Fruit fly (Drosophila melanogaster): ENCODE measurements around the gene CG7557.

DNA sequence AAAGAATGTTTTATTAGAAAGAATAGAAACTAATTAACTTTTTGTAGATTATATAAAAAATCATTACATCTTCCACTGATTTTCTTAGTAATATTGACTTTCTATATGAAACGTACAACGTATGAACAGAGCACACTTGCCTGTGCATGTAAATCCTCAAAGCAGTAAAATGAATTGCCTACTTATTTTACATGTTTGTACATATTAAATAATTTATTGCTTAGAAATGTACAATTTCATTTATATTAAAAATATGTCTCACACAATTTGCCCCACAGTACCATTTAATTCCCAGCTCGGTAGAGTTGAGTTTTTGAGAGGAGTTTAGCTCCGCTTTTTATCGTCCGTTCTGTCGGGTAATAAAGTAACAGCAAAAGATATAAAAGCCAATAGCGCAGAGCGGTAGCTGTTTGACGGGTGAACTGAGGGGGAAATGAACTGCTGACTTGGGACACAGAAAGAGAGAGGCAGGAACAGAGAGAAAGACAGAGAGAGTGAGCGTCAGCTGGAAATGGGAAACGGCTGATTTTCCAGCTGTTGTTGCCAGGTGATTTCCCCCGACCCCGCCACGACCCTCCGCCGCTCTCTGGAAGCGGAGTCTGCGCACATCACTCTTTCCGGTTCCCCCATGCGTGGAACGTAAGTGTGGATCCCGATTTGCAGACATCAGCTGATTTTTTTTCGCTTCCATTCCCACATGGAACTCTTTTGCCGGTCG lies 48.3 kb downstream of the CG7557 start:
- no peak for TF ChIP-seq Gug (GFP tag; IDR thresholded peaks at IDR 0.05)
- no peak for TF ChIP-seq CG6792 (GFP tag; optimal IDR thresholded peaks at IDR 0.05)
- TF ChIP-seq CG32006 (GFP tag; optimal IDR thresholded peaks at IDR 0.05), result peak; percentile 67

Data from whole organism, prepupa.